Fruit fly (Drosophila melanogaster) S2 (cell line): ENCODE measurements around the gene CG13309.

ENCODE experiments used
- CG8478 ChIP-seq: fragments of >200 bp; optimal IDR thresholded peaks from 2 replicates; lab custom pipeline; 2018
- CTCF ChIP-seq, 2 experiments: fragments of >200 bp; optimal IDR thresholded peaks; 2 replicates each; lab custom pipeline; 2018

DNA sequence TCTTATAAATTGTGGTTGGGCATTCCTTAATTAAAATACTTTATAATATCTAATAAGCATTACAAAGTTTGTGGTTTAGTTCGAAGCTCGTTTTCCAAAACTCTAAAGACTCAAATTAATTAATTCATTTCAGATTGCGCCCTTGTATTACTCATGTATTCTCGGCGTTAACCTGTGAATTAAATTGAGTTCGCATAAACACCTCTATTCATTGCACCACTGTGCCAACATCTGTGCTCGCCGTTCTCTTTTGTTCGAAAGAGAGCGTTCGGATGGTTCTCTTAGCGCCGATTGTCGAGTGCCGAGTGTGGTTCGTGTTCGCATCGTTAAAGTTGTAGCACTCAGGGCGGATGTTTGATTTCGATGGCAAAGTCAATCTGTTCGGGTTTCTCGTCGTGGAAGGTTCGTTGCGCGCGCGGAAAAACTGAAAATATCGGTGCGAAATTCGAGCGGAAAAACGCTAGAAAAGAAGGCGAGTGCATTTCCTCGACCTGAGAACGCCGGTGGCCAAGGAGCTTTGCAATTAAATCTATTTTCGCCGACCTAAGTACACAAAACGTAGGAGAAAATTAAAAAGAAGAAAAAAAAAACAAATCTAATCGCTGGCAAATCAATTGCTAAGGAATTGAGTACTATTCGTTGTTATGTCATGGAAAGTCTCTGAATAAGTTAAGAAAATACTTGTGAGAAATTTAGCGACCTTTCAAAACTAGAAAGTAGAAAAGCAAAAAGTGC, 17.1 kb downstream of the CG13309 start, which contains the start of gene dally:
- no peak for TF ChIP-seq CG8478 (lab: Kevin White, UChicago)
- TF ChIP-seq CTCF (optimal IDR thresholded peaks at IDR 0.05; lab: Kevin White, UChicago) = no peak
